Worm (Caenorhabditis elegans): ENCODE measurements around the gene fbxa-11.

The fbxa-11 gene

ce11 chrIII:941958-942357 lies 8.7 kb upstream of the fbxa-11 start:
- TF ChIP-seq W03F9.2 (tag; optimal IDR thresholded peaks at IDR 0.05) = no peak
- TF ChIP-seq dao-5 (tag; optimal IDR thresholded peaks at IDR 0.05) = no peak
- no peak for TF ChIP-seq him-1 (tag; optimal IDR thresholded peaks at IDR 0.05)

ce11 chrIII:943426-943927 lies 7.2 kb upstream of the fbxa-11 start, which contains the start of gene fbxa-59:
fbxa-59 (minus strand) TSS chrIII:943476.
- TF ChIP-seq him-1 (tag; optimal IDR thresholded peaks at IDR 0.05) = no peak
- TF ChIP-seq dao-5 (tag; optimal IDR thresholded peaks at IDR 0.05) = no peak
- TF ChIP-seq W03F9.2 (tag; optimal IDR thresholded peaks at IDR 0.05) = no peak

DNA sequence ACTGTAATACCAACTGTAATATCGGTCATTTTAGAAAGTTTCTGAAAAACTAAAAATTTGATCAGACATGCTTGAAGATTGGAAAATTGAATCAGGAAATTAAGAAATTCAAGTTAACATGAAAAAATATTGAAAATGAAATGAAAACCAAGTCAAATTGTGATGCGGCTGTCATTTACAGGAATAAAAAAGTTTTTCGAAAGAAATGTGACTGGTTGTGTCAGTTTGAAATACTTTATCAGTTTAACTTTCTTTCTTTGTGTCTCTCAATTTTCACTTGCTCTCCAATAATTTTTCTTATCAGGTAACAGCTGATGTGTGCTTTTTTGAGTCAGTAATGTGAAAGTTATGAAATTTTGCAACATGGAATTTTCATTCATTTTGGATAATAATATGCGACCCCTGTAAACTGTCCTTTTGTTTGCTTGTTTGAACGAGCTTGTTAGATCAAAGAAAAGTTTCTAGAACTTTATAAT lies 4.4 kb upstream of the fbxa-11 start, which contains the start of gene fbxa-60:
Gene fbxa-60, minus strand, starts transcription at position 51 of the 476 bp plus-strand sequence.
- TF ChIP-seq W03F9.2 (tag; optimal IDR thresholded peaks at IDR 0.05) (no peak), dao-5 (tag; optimal IDR thresholded peaks at IDR 0.05) (no peak), him-1 (tag; optimal IDR thresholded peaks at IDR 0.05) (no peak)

ce11 chrIII:952184-952583 lies 1.5 kb downstream of the fbxa-11 start, which contains the start of gene fbxa-10:
fbxa-10 (plus strand) TSS chrIII:952390.
- no peak for TF ChIP-seq him-1 (tag; optimal IDR thresholded peaks at IDR 0.05)
- TF ChIP-seq W03F9.2 (tag; optimal IDR thresholded peaks at IDR 0.05) = no peak
- no peak for TF ChIP-seq dao-5 (tag; optimal IDR thresholded peaks at IDR 0.05)

- TF ChIP-seq him-1 (tag; optimal IDR thresholded peaks at IDR 0.05) (no peak), dao-5 (tag; optimal IDR thresholded peaks at IDR 0.05) (no peak), W03F9.2 (tag; optimal IDR thresholded peaks at IDR 0.05) (no peak)
These were observed 3.9 kb downstream of the fbxa-11 start, which contains the start of the genes T12B5.15 and T12B5.14 for ce11 chrIII:954553-954952. T12B5.15 (minus strand) TSS chrIII:954653. T12B5.14 (plus strand) TSS chrIII:954873.

- TF ChIP-seq dao-5 (tag; optimal IDR thresholded peaks at IDR 0.05) (no peak), W03F9.2 (tag; optimal IDR thresholded peaks at IDR 0.05) (no peak), him-1 (tag; optimal IDR thresholded peaks at IDR 0.05) (no peak)
These were observed 5.3 kb downstream of the fbxa-11 start, which contains the start of gene fbxa-54 for ce11 chrIII:955981-956380. fbxa-54 (plus strand) TSS chrIII:956334.

ce11 chrIII:961948-962347 lies 11.3 kb downstream of the fbxa-11 start, which contains the start of gene fbxa-51:
fbxa-51 (plus strand) TSS chrIII:962269.
- no peak for TF ChIP-seq him-1 (tag; optimal IDR thresholded peaks at IDR 0.05)
- no peak for TF ChIP-seq W03F9.2 (tag; optimal IDR thresholded peaks at IDR 0.05)
- no peak for TF ChIP-seq dao-5 (tag; optimal IDR thresholded peaks at IDR 0.05)

ce11 chrIII:964637-965036 lies 14.0 kb downstream of the fbxa-11 start:
- TF ChIP-seq him-1 (tag; optimal IDR thresholded peaks at IDR 0.05) (no peak), dao-5 (tag; optimal IDR thresholded peaks at IDR 0.05) (no peak), W03F9.2 (tag; optimal IDR thresholded peaks at IDR 0.05) (no peak)

- TF ChIP-seq W03F9.2 (tag; optimal IDR thresholded peaks at IDR 0.05) (no peak), dao-5 (tag; optimal IDR thresholded peaks at IDR 0.05) (no peak), him-1 (tag; optimal IDR thresholded peaks at IDR 0.05) (no peak)
These were observed 15.6 kb downstream of the fbxa-11 start for ce11 chrIII:966259-966658.

ce11 chrIII:970928-971327 lies 20.3 kb downstream of the fbxa-11 start:
- TF ChIP-seq dao-5 (tag; optimal IDR thresholded peaks at IDR 0.05) = no peak
- no peak for TF ChIP-seq W03F9.2 (tag; optimal IDR thresholded peaks at IDR 0.05)
- TF ChIP-seq him-1 (tag; optimal IDR thresholded peaks at IDR 0.05) = no peak

ce11 chrIII:978889-979288 lies 28.2 kb downstream of the fbxa-11 start:
- TF ChIP-seq dao-5 (tag; optimal IDR thresholded peaks at IDR 0.05) (no peak), W03F9.2 (tag; optimal IDR thresholded peaks at IDR 0.05) (no peak)

DNA sequence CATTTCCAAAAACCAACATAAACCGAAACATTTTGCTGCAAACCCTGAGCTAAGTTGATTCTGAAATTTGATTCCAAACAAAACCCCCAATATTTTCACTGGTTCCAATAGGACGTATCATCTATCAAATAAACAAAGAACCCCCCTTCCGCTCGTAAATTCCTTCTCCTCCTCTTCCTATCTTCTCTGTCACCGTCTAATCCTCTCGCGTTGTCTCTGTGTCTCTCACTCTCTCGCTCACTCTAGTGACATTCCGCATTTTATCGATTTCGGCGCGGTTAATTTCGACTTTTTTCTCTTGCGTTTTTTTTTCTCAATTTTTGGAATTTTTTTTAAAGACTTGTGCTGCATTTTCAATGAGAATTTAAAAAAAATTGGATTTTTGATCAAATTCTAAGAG lies 31.3 kb downstream of the fbxa-11 start:
- TF ChIP-seq him-1 (tag; optimal IDR thresholded peaks at IDR 0.05) (no peak), W03F9.2 (tag; optimal IDR thresholded peaks at IDR 0.05) (no peak), dao-5 (tag; optimal IDR thresholded peaks at IDR 0.05) (no peak)

DNA sequence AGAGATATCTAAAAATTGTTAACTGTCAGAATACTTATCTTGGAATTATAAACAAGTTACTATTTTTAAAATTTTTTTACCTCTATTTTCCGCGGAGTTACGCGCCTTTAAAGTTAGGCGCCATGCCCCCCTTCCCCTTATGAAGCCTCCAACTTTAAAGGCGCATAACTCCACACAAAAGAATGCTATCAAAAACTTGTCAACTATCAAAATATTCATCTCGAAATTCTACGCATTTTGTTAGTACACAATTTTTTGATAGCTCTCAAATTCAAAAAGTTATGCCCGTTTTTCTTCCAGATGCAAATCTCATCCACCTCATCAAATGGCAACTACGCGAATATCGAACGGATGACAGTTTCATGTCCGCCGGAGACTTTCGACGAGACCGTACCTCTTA lies 32.3 kb downstream of the fbxa-11 start, which contains the start of gene tbc-10:
Gene tbc-10, plus strand, starts transcription at position 301 of the 400 bp plus-strand sequence.
- TF ChIP-seq dao-5 (tag; optimal IDR thresholded peaks at IDR 0.05) = no peak
- TF ChIP-seq him-1 (tag; optimal IDR thresholded peaks at IDR 0.05) = no peak
- no peak for TF ChIP-seq W03F9.2 (tag; optimal IDR thresholded peaks at IDR 0.05)

ce11 chrIII:989558-989957 lies 38.9 kb downstream of the fbxa-11 start:
- TF ChIP-seq W03F9.2 (tag; optimal IDR thresholded peaks at IDR 0.05) = no peak
- no peak for TF ChIP-seq him-1 (tag; optimal IDR thresholded peaks at IDR 0.05)
- TF ChIP-seq dao-5 (tag; optimal IDR thresholded peaks at IDR 0.05) = no peak

- TF ChIP-seq him-1 (tag; optimal IDR thresholded peaks at IDR 0.05) (no peak), dao-5 (tag; optimal IDR thresholded peaks at IDR 0.05) (no peak), W03F9.2 (tag; optimal IDR thresholded peaks at IDR 0.05) (no peak)
These were observed 40.9 kb downstream of the fbxa-11 start, which contains the start of gene trp-2 for ce11 chrIII:991581-991980. trp-2 (plus strand) TSS chrIII:991881.
